Worm (Caenorhabditis elegans): ENCODE data around the gene adss-1.

DNA sequence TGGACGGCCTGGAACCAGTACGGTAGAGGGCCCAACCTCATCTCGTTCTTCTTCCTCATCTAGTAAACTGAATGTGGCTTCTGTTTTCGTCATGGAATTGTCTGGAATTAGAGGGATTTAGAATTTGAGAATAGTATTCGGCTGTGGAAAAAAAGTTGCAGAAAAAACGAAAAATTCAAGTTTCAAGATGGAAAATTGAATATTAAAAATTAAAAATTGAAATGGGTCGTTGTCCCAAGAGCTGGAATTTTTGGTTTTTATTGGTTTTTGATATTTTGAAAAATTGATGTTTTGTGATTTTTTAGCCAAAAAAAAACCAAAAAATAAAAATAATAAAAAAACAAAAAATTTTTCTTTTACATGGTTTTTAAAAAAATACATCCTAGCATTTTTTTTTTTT, 17.4 kb downstream of the adss-1 start, which contains the start of gene R02F11.3:
- TF ChIP-seq him-1 (tag; optimal IDR thresholded peaks at IDR 0.05) (no peak), dao-5 (tag; optimal IDR thresholded peaks at IDR 0.05) (no peak), W03F9.2 (tag; optimal IDR thresholded peaks at IDR 0.05) (no peak)
